Worm (Caenorhabditis elegans) whole organism, L1 larva: ENCODE measurements around the gene T03E6.8.

Source experiments
- C04F5.9 ChIP-seq: sonication (generic microtip); optimal IDR thresholded peaks from 2 replicates; lab custom pipeline; 2016; ENCODE audit warnings: missing genetic modification characterization, missing compliant biosample characterization
- C16A3.4 ChIP-seq: fragments of 150-350 bp; optimal IDR thresholded peaks from 2 replicates; lab custom pipeline; 2014; ENCODE audit warnings: missing biosample characterization, missing genetic modification characterization
- C34B4.2 ChIP-seq: sonication (generic microtip); optimal IDR thresholded peaks from 2 replicates; lab custom pipeline; 2017; ENCODE audit warnings: mild to moderate bottlenecking, missing genetic modification characterization, missing compliant biosample characterization
- F16B12.6 ChIP-seq: fragments of 150-350 bp; optimal IDR thresholded peaks from 2 replicates; lab custom pipeline; 2014; ENCODE audit warnings: missing biosample characterization, missing genetic modification characterization
- alr-1 ChIP-seq: fragments of 200-800 bp; sonication (Bioruptor generic); optimal IDR thresholded peaks from 2 replicates; lab custom pipeline; 2018; ENCODE audit warnings: borderline replicate concordance, mild to moderate bottlenecking, missing genetic modification characterization, missing compliant biosample characterization
- aly-2 ChIP-seq: fragments of 150-350 bp; optimal IDR thresholded peaks from 2 replicates; lab custom pipeline; 2014; ENCODE audit warnings: missing biosample characterization, missing genetic modification characterization
- ceh-82 ChIP-seq, 3 experiments: fragments of 150-350 bp in 1 of 3; sonication (generic microtip) in 2 of 3; optimal IDR thresholded peaks; 2 replicates each; lab custom pipeline; 2014 to 2017; ENCODE audit warnings: missing biosample characterization in 3 of 3, missing genetic modification characterization in 3 of 3
- ceh-88 ChIP-seq: fragments of 200-800 bp; sonication (Bioruptor generic); IDR thresholded peaks from 2 replicates; pipeline ENCODE4 v1.3.6; 2022; ENCODE audit warnings: missing genetic modification characterization, missing compliant biosample characterization
- ceh-90 ChIP-seq: sonication (generic microtip); optimal IDR thresholded peaks from 2 replicates; lab custom pipeline; 2016; ENCODE audit warnings: missing genetic modification characterization, missing compliant biosample characterization
- ces-1 ChIP-seq: fragments of 150-350 bp; optimal IDR thresholded peaks from 2 replicates; lab custom pipeline; 2014; ENCODE audit warnings: missing biosample characterization, missing genetic modification reagents, missing genetic modification characterization
- efl-1 ChIP-seq, 4 experiments: fragments of 150-350 bp; optimal IDR thresholded peaks in 3 of 4; peaks in 1 of 4; 1 replicate in 1 of 4; 2 replicates in 3 of 4; lab custom pipeline; 2014; ENCODE audit warnings: missing biosample characterization in 2 of 4, missing genetic modification characterization in 2 of 4, missing genetic modification reagents in 2 of 4
- egl-13 ChIP-seq: sonication (generic microtip); optimal IDR thresholded peaks from 2 replicates; lab custom pipeline; 2016; ENCODE audit warnings: missing genotype, missing genetic modification reagents, missing genetic modification characterization, missing compliant biosample characterization
- elt-2 ChIP-seq: sonication (generic microtip); optimal IDR thresholded peaks from 2 replicates; lab custom pipeline; 2016; ENCODE audit warnings: missing genetic modification characterization, mild to moderate bottlenecking, inconsistent platforms, missing compliant biosample characterization, missing genetic modification reagents
- elt-3 ChIP-seq, 6 experiments: fragments of 150-350 bp in 1 of 6; sonication (generic microtip); optimal IDR thresholded peaks; 2 replicates each; lab custom pipeline; 2017 to 2018; ENCODE audit warnings: missing biosample characterization in 6 of 6, missing genetic modification characterization in 6 of 6, inconsistent platforms in 1 of 6
- fkh-8 ChIP-seq: sonication (generic microtip); optimal IDR thresholded peaks from 2 replicates; lab custom pipeline; 2016; ENCODE audit warnings: mild to moderate bottlenecking, missing genetic modification characterization, missing compliant biosample characterization
- grh-1 ChIP-seq: fragments of 200-800 bp; sonication (Bioruptor generic); IDR thresholded peaks from 2 replicates; pipeline ENCODE4 v1.3.6; 2022; ENCODE audit warnings: missing genetic modification reagents, missing genetic modification characterization, missing compliant biosample characterization
- jun-1 ChIP-seq: fragments of 150-350 bp; optimal IDR thresholded peaks from 2 replicates; lab custom pipeline; 2014; ENCODE audit warnings: missing biosample characterization, missing genetic modification reagents, missing genetic modification characterization
- lin-13 ChIP-seq: fragments of 150-350 bp; optimal IDR thresholded peaks from 2 replicates; lab custom pipeline; 2014; ENCODE audit warnings: missing biosample characterization, missing genetic modification reagents, missing genetic modification characterization
- lin-15B ChIP-seq: fragments of 150-350 bp; sonication (generic microtip); optimal IDR thresholded peaks from 3 replicates; lab custom pipeline; 2014; ENCODE audit warnings: missing biosample characterization, missing genetic modification characterization
- lin-35 ChIP-seq, 2 experiments: fragments of 150-350 bp; optimal IDR thresholded peaks; 2 replicates each; lab custom pipeline; 2014; ENCODE audit warnings: missing biosample characterization in 2 of 2, missing genetic modification characterization in 2 of 2, missing genetic modification reagents in 2 of 2
- lsy-2 ChIP-seq, 2 experiments: fragments of 150-350 bp; optimal IDR thresholded peaks; 2 replicates each; lab custom pipeline; 2014; ENCODE audit warnings: missing biosample characterization in 2 of 2, missing genetic modification characterization in 2 of 2
- nhr-11 ChIP-seq: fragments of 150-350 bp; optimal IDR thresholded peaks from 2 replicates; lab custom pipeline; 2014; ENCODE audit warnings: missing biosample characterization, missing genetic modification characterization
- nhr-28 ChIP-seq: fragments of 150-350 bp; optimal IDR thresholded peaks from 2 replicates; lab custom pipeline; 2014; ENCODE audit warnings: missing biosample characterization, missing genetic modification characterization
- nhr-47 ChIP-seq: sonication (generic microtip); optimal IDR thresholded peaks from 2 replicates; lab custom pipeline; 2016; ENCODE audit warnings: mild to moderate bottlenecking, missing genetic modification characterization, moderate library complexity, missing compliant biosample characterization
- pax-3 ChIP-seq: fragments of 200-800 bp; sonication (Bioruptor generic); optimal IDR thresholded peaks from 2 replicates; lab custom pipeline; 2018; ENCODE audit warnings: mild to moderate bottlenecking, missing genetic modification characterization, moderate library complexity, missing compliant biosample characterization
- sox-4 ChIP-seq: sonication (generic microtip); optimal IDR thresholded peaks from 2 replicates; lab custom pipeline; 2016; ENCODE audit warnings: missing genetic modification characterization, missing compliant biosample characterization
- sptf-1 ChIP-seq: fragments of 150-350 bp; optimal IDR thresholded peaks from 2 replicates; lab custom pipeline; 2014; ENCODE audit warnings: missing biosample characterization, missing genetic modification characterization
- swsn-7 ChIP-seq: sonication (generic microtip); optimal IDR thresholded peaks from 2 replicates; lab custom pipeline; 2016; ENCODE audit warnings: missing genetic modification characterization, missing compliant biosample characterization
- tbx-2 ChIP-seq: sonication (generic microtip); optimal IDR thresholded peaks from 2 replicates; lab custom pipeline; 2016; ENCODE audit warnings: missing genetic modification characterization, missing compliant biosample characterization
- tlp-1 ChIP-seq: fragments of 150-350 bp; optimal IDR thresholded peaks from 2 replicates; lab custom pipeline; 2014; ENCODE audit warnings: missing biosample characterization, missing genetic modification characterization
- unc-30 ChIP-seq: sonication (generic microtip); optimal IDR thresholded peaks from 2 replicates; lab custom pipeline; 2017; ENCODE audit warnings: missing biosample characterization, missing genetic modification characterization
- unc-86 ChIP-seq: sonication (generic microtip); optimal IDR thresholded peaks from 2 replicates; lab custom pipeline; 2016; ENCODE audit warnings: missing genetic modification characterization, missing compliant biosample characterization
- vab-15 ChIP-seq: sonication (generic microtip); optimal IDR thresholded peaks from 2 replicates; lab custom pipeline; 2017; ENCODE audit warnings: missing genotype, mild to moderate bottlenecking, missing genetic modification characterization, missing compliant biosample characterization
- xbp-1 ChIP-seq: sonication (generic microtip); optimal IDR thresholded peaks from 2 replicates; lab custom pipeline; 2016; ENCODE audit warnings: missing genetic modification characterization, missing compliant biosample characterization

T03E6.8 gene

ce11 chrV:16627962-16628361 lies 25.0 kb upstream of the T03E6.8 start, which contains the start of gene oac-53:
oac-53 (minus strand) TSS chrV:16627970.
- no peak for TF ChIP-seq unc-86 (tag; lab: Kevin White, UChicago)
- TF ChIP-seq elt-2 (tag; lab: Kevin White, UChicago) = peak; percentile 77
- peak; percentile 3 for TF ChIP-seq tlp-1 (tag; lab: Kevin White, UChicago)
- TF ChIP-seq, all 84 proteins: peak for 2

ce11 chrV:16622754-16623261 lies 19.8 kb upstream of the T03E6.8 start, which contains the start of gene Y70C5A.2:
Y70C5A.2 (minus strand) TSS chrV:16623211.
- TF ChIP-seq nhr-11 (tag; lab: Kevin White, UChicago) (no peak), lin-35 (GFP tag; optimal IDR thresholded peaks at IDR 0.05; lab: Kevin White, UChicago) (no peak), C34B4.2 (tag; lab: Kevin White, UChicago) (no peak), grh-1 (no peak), F16B12.6 (tag; lab: Kevin White, UChicago) (no peak), xbp-1 (no peak), jun-1 (tag; lab: Kevin White, UChicago) (no peak), ceh-88 (GFP tag; lab: Robert Waterston, UW) (no peak), fkh-8 (no peak), alr-1 (tag; lab: Kevin White, UChicago) (no peak), unc-30 (no peak), lin-13 (GFP tag; lab: Kevin White, UChicago) (no peak), ceh-90 (no peak), tlp-1 (tag; lab: Kevin White, UChicago) (no peak), C04F5.9 (no peak), nhr-47 (tag; lab: Kevin White, UChicago) (no peak), ces-1 (no peak), lin-15B (tag; lab: Kevin White, UChicago) (no peak)

ce11 chrV:16621894-16622293 lies 18.9 kb upstream of the T03E6.8 start:
- TF ChIP-seq fkh-8 (peak; percentile 11), grh-1 (0 out of 2 replicates have a peak, but pooled peaks have one; percentile 12), tbx-2 (tag; lab: Kevin White, UChicago) (no peak)

- TF ChIP-seq elt-2 (tag; lab: Kevin White, UChicago) = peak; percentile 1
- no peak for TF ChIP-seq sptf-1 (tag; lab: Kevin White, UChicago)
- TF ChIP-seq, all 84 proteins: peak for 1
Observed at ce11 chrV:16620874-16621273, 17.9 kb upstream of the T03E6.8 start, which contains the start of gene Y70C5A.3. Y70C5A.3 (minus strand) TSS chrV:16620923.

- TF ChIP-seq ces-1 (no peak), pax-3 (tag; lab: Kevin White, UChicago) (no peak), egl-13 (tag; lab: Kevin White, UChicago) (no peak), vab-15 (tag; lab: Kevin White, UChicago) (no peak), lsy-2 (tag; optimal IDR thresholded peaks at IDR 0.05; lab: Kevin White, UChicago) (no peak), elt-3 (tag; optimal IDR thresholded peaks at IDR 0.05; lab: Kevin White, UChicago) (no peak), tlp-1 (tag; lab: Kevin White, UChicago) (no peak), aly-2 (no peak), swsn-7 (tag; lab: Kevin White, UChicago) (no peak), nhr-28 (tag; lab: Kevin White, UChicago) (no peak), C16A3.4 (tag; lab: Kevin White, UChicago) (no peak), F16B12.6 (tag; lab: Kevin White, UChicago) (no peak), sox-4 (tag; lab: Kevin White, UChicago) (no peak), ceh-82 (tag; optimal IDR thresholded peaks at IDR 0.05; lab: Kevin White, UChicago) (no peak), tbx-2 (tag; lab: Kevin White, UChicago) (no peak), efl-1 (optimal IDR thresholded peaks at IDR 0.05; lab: Kevin White, UChicago) (no peak), efl-1 (GFP tag; optimal IDR thresholded peaks at IDR 0.05 in 1 of 2; lab: Kevin White, UChicago) (no peak)
Observed at ce11 chrV:16617462-16617861, 14.5 kb upstream of the T03E6.8 start, which contains the start of gene Y70C5A.4. Y70C5A.4 (plus strand) TSS chrV:16617762.
